Worm (Caenorhabditis elegans) whole organism, L1 larva: ENCODE measurements around the gene Y47D3B.12.
A peak's percentile ranks its signal among the peaks of the same experiment; 100 is the strongest.

Experiments used
- C16A3.4 ChIP-seq: fragments of 150-350 bp; optimal IDR thresholded peaks from 2 replicates; lab custom pipeline; 2014; ENCODE audit warnings: missing biosample characterization, missing genetic modification characterization
- F16B12.6 ChIP-seq: fragments of 150-350 bp; optimal IDR thresholded peaks from 2 replicates; lab custom pipeline; 2014; ENCODE audit warnings: missing biosample characterization, missing genetic modification characterization
- Y116A8C.19 ChIP-seq: sonication (generic microtip); optimal IDR thresholded peaks from 2 replicates; lab custom pipeline; 2016; ENCODE audit warnings: missing compliant biosample characterization, missing genetic modification characterization, borderline replicate concordance
- blmp-1 ChIP-seq: fragments of 150-350 bp; optimal IDR thresholded peaks from 2 replicates; lab custom pipeline; 2014; ENCODE audit warnings: missing biosample characterization, missing genetic modification characterization
- ceh-63 ChIP-seq: fragments of 200-800 bp; sonication (Bioruptor generic); optimal IDR thresholded peaks from 2 replicates; lab custom pipeline; 2018; ENCODE audit warnings: mild to moderate bottlenecking, missing genetic modification characterization, missing compliant biosample characterization
- ceh-8 ChIP-seq: fragments of 200-800 bp; sonication (Bioruptor generic); optimal IDR thresholded peaks from 2 replicates; lab custom pipeline; 2018; ENCODE audit warnings: mild to moderate bottlenecking, missing genetic modification characterization, moderate library complexity, missing compliant biosample characterization
- ceh-82 ChIP-seq, 3 experiments: fragments of 150-350 bp in 1 of 3; sonication (generic microtip) in 2 of 3; optimal IDR thresholded peaks; 2 replicates each; lab custom pipeline; 2014 to 2017; ENCODE audit warnings: missing biosample characterization in 3 of 3, missing genetic modification characterization in 3 of 3
- efl-1 ChIP-seq, 4 experiments: fragments of 150-350 bp; optimal IDR thresholded peaks in 3 of 4; peaks in 1 of 4; 1 replicate in 1 of 4; 2 replicates in 3 of 4; lab custom pipeline; 2014; ENCODE audit warnings: missing biosample characterization in 2 of 4, missing genetic modification characterization in 2 of 4, missing genetic modification reagents in 2 of 4
- egl-27 ChIP-seq, 2 experiments: fragments of 150-350 bp in 1 of 2; sonication (generic microtip); optimal IDR thresholded peaks; 3 replicates each; lab custom pipeline; 2017 to 2018; ENCODE audit warnings: missing biosample characterization in 2 of 2, missing genetic modification characterization in 2 of 2, missing genetic modification reagents in 2 of 2
- elt-3 ChIP-seq, 6 experiments: fragments of 150-350 bp in 1 of 6; sonication (generic microtip); optimal IDR thresholded peaks; 2 replicates each; lab custom pipeline; 2017 to 2018; ENCODE audit warnings: missing biosample characterization in 6 of 6, missing genetic modification characterization in 6 of 6, inconsistent platforms in 1 of 6
- fkh-8 ChIP-seq: sonication (generic microtip); optimal IDR thresholded peaks from 2 replicates; lab custom pipeline; 2016; ENCODE audit warnings: mild to moderate bottlenecking, missing genetic modification characterization, missing compliant biosample characterization
- grh-1 ChIP-seq: fragments of 200-800 bp; sonication (Bioruptor generic); IDR thresholded peaks from 2 replicates; pipeline ENCODE4 v1.3.6; 2022; ENCODE audit warnings: missing genetic modification reagents, missing genetic modification characterization, missing compliant biosample characterization
- irx-1 ChIP-seq: sonication (generic microtip); optimal IDR thresholded peaks from 2 replicates; lab custom pipeline; 2016; ENCODE audit warnings: missing genetic modification characterization, missing compliant biosample characterization
- isw-1 ChIP-seq: fragments of 200-800 bp; sonication (Bioruptor generic); IDR thresholded peaks from 2 replicates; pipeline ENCODE4 v1.3.6; 2022; ENCODE audit warnings: missing genetic modification characterization, missing compliant biosample characterization
- jun-1 ChIP-seq: fragments of 150-350 bp; optimal IDR thresholded peaks from 2 replicates; lab custom pipeline; 2014; ENCODE audit warnings: missing biosample characterization, missing genetic modification reagents, missing genetic modification characterization
- lin-13 ChIP-seq: fragments of 150-350 bp; optimal IDR thresholded peaks from 2 replicates; lab custom pipeline; 2014; ENCODE audit warnings: missing biosample characterization, missing genetic modification reagents, missing genetic modification characterization
- lin-15B ChIP-seq: fragments of 150-350 bp; sonication (generic microtip); optimal IDR thresholded peaks from 3 replicates; lab custom pipeline; 2014; ENCODE audit warnings: missing biosample characterization, missing genetic modification characterization
- lin-35 ChIP-seq, 2 experiments: fragments of 150-350 bp; optimal IDR thresholded peaks; 2 replicates each; lab custom pipeline; 2014; ENCODE audit warnings: missing biosample characterization in 2 of 2, missing genetic modification characterization in 2 of 2, missing genetic modification reagents in 2 of 2
- lin-39 ChIP-seq: fragments of 150-350 bp; optimal IDR thresholded peaks from 2 replicates; lab custom pipeline; 2014; ENCODE audit warnings: missing biosample characterization, missing genetic modification reagents, missing genetic modification characterization
- lir-3 ChIP-seq: sonication (generic microtip); optimal IDR thresholded peaks from 2 replicates; lab custom pipeline; 2016; ENCODE audit warnings: mild to moderate bottlenecking, missing genetic modification characterization, moderate library complexity, missing compliant biosample characterization; ENCODE audit not compliant: poor library complexity
- lsy-2 ChIP-seq, 2 experiments: fragments of 150-350 bp; optimal IDR thresholded peaks; 2 replicates each; lab custom pipeline; 2014; ENCODE audit warnings: missing biosample characterization in 2 of 2, missing genetic modification characterization in 2 of 2
- mab-9 ChIP-seq: fragments of 200-800 bp; sonication (Bioruptor generic); IDR thresholded peaks from 2 replicates; pipeline ENCODE4 v1.3.6; 2022; ENCODE audit warnings: missing genetic modification reagents, missing genetic modification characterization, missing compliant biosample characterization
- mdl-1 ChIP-seq, 2 experiments: fragments of 150-350 bp; optimal IDR thresholded peaks; 2 replicates each; lab custom pipeline; 2014 to 2017; ENCODE audit warnings: missing biosample characterization in 2 of 2, missing genetic modification characterization in 2 of 2, inconsistent platforms in 1 of 2
- mep-1 ChIP-seq: fragments of 150-350 bp; optimal IDR thresholded peaks from 2 replicates; lab custom pipeline; 2014; ENCODE audit warnings: missing biosample characterization, missing genetic modification characterization
- nhr-11 ChIP-seq: fragments of 150-350 bp; optimal IDR thresholded peaks from 2 replicates; lab custom pipeline; 2014; ENCODE audit warnings: missing biosample characterization, missing genetic modification characterization
- nhr-19 ChIP-seq: fragments of 200-800 bp; sonication (Bioruptor generic); conservative IDR thresholded peaks from 2 replicates; pipeline ENCODE4 v1.3.6; 2022; ENCODE audit warnings: missing genetic modification characterization, missing compliant biosample characterization
- nhr-20 ChIP-seq: sonication (generic microtip); optimal IDR thresholded peaks from 2 replicates; lab custom pipeline; 2016; ENCODE audit warnings: mild to moderate bottlenecking, missing genetic modification characterization, missing compliant biosample characterization
- nhr-47 ChIP-seq: sonication (generic microtip); optimal IDR thresholded peaks from 2 replicates; lab custom pipeline; 2016; ENCODE audit warnings: mild to moderate bottlenecking, missing genetic modification characterization, moderate library complexity, missing compliant biosample characterization
- nhr-76 ChIP-seq: sonication (generic microtip); optimal IDR thresholded peaks from 2 replicates; lab custom pipeline; 2017; ENCODE audit warnings: missing biosample characterization, missing genetic modification characterization
- nhr-77 ChIP-seq: fragments of 150-350 bp; optimal IDR thresholded peaks from 2 replicates; lab custom pipeline; 2014; ENCODE audit warnings: missing biosample characterization, missing genetic modification characterization
- nhr-85 ChIP-seq: sonication (generic microtip); peaks from one replicate; lab custom pipeline; 2016; ENCODE audit warnings: missing genetic modification characterization, inconsistent platforms, missing compliant biosample characterization
- nhr-90 ChIP-seq: sonication (generic microtip); optimal IDR thresholded peaks from 2 replicates; lab custom pipeline; 2016; ENCODE audit warnings: mild to moderate bottlenecking, missing genetic modification characterization, missing compliant biosample characterization; ENCODE audit not compliant: poor library complexity
- pax-3 ChIP-seq: fragments of 200-800 bp; sonication (Bioruptor generic); optimal IDR thresholded peaks from 2 replicates; lab custom pipeline; 2018; ENCODE audit warnings: mild to moderate bottlenecking, missing genetic modification characterization, moderate library complexity, missing compliant biosample characterization
- rnt-1 ChIP-seq: sonication (generic microtip); optimal IDR thresholded peaks from 2 replicates; lab custom pipeline; 2016; ENCODE audit warnings: mild to moderate bottlenecking, missing genetic modification characterization, moderate library complexity, missing compliant biosample characterization
- skn-1 ChIP-seq: fragments of 150-350 bp; optimal IDR thresholded peaks from 2 replicates; lab custom pipeline; 2014; ENCODE audit warnings: missing biosample characterization, missing genetic modification characterization
- snpc-4 ChIP-seq: fragments of 150-350 bp; optimal IDR thresholded peaks from 2 replicates; lab custom pipeline; 2014; ENCODE audit warnings: missing biosample characterization, missing genetic modification characterization
- snu-23 ChIP-seq: sonication (generic microtip); optimal IDR thresholded peaks from 2 replicates; lab custom pipeline; 2016; ENCODE audit warnings: missing genetic modification characterization, missing compliant biosample characterization
- sptf-1 ChIP-seq: fragments of 150-350 bp; optimal IDR thresholded peaks from 2 replicates; lab custom pipeline; 2014; ENCODE audit warnings: missing biosample characterization, missing genetic modification characterization
- swsn-7 ChIP-seq: sonication (generic microtip); optimal IDR thresholded peaks from 2 replicates; lab custom pipeline; 2016; ENCODE audit warnings: missing genetic modification characterization, missing compliant biosample characterization
- tbx-2 ChIP-seq: sonication (generic microtip); optimal IDR thresholded peaks from 2 replicates; lab custom pipeline; 2016; ENCODE audit warnings: missing genetic modification characterization, missing compliant biosample characterization
- unc-130 ChIP-seq: fragments of 150-350 bp; optimal IDR thresholded peaks from 2 replicates; lab custom pipeline; 2017; ENCODE audit warnings: missing biosample characterization, missing genetic modification characterization, inconsistent platforms
- unc-30 ChIP-seq: sonication (generic microtip); optimal IDR thresholded peaks from 2 replicates; lab custom pipeline; 2017; ENCODE audit warnings: missing biosample characterization, missing genetic modification characterization
- unc-86 ChIP-seq: sonication (generic microtip); optimal IDR thresholded peaks from 2 replicates; lab custom pipeline; 2016; ENCODE audit warnings: missing genetic modification characterization, missing compliant biosample characterization
- vab-15 ChIP-seq: sonication (generic microtip); optimal IDR thresholded peaks from 2 replicates; lab custom pipeline; 2017; ENCODE audit warnings: missing genotype, mild to moderate bottlenecking, missing genetic modification characterization, missing compliant biosample characterization
- zip-4 ChIP-seq: fragments of 200-800 bp; sonication (Bioruptor generic); optimal IDR thresholded peaks from 2 replicates; lab custom pipeline; 2018; ENCODE audit warnings: mild to moderate bottlenecking, missing genetic modification characterization, moderate library complexity, missing compliant biosample characterization
- ztf-4 ChIP-seq: fragments of 150-350 bp; optimal IDR thresholded peaks from 2 replicates; lab custom pipeline; 2014; ENCODE audit warnings: missing biosample characterization, missing genetic modification characterization

Gene Y47D3B.12

ce11 chrIII:11362915-11363314 lies 39.9 kb upstream of the Y47D3B.12 start:
- TF ChIP-seq C16A3.4 (tag; lab: Kevin White, UChicago) (no peak), efl-1 (optimal IDR thresholded peaks at IDR 0.05; lab: Kevin White, UChicago) (no peak), efl-1 (GFP tag; optimal IDR thresholded peaks at IDR 0.05 in 1 of 2; lab: Kevin White, UChicago) (peak in 1 of 2 experiments; percentile 37), unc-30 (no peak), Y116A8C.19 (tag; lab: Kevin White, UChicago) (no peak), lin-15B (tag; lab: Kevin White, UChicago) (no peak)

- TF ChIP-seq lin-35 (GFP tag; optimal IDR thresholded peaks at IDR 0.05; lab: Kevin White, UChicago) (no peak), ceh-8 (GFP tag; lab: Kevin White, UChicago) (no peak), elt-3 (tag; optimal IDR thresholded peaks at IDR 0.05; lab: Kevin White, UChicago) (peak in 1 of 6 experiments; percentile 1)
- TF ChIP-seq, all 84 proteins: peak for 1
These were observed 36.4 kb upstream of the Y47D3B.12 start, which contains the start of gene T28D6.3 for ce11 chrIII:11366467-11366866. T28D6.3 (plus strand) TSS chrIII:11366767.

ce11 chrIII:11371236-11371635 lies 31.6 kb upstream of the Y47D3B.12 start:
- TF ChIP-seq unc-30, result no peak
- TF ChIP-seq lin-15B (tag; lab: Kevin White, UChicago), result no peak
- TF ChIP-seq grh-1 (GFP tag; lab: Robert Waterston, UW), result no peak
- TF ChIP-seq nhr-19 (GFP tag; lab: Robert Waterston, UW), result peak; percentile 69
- peak; percentile 60 for TF ChIP-seq mep-1 (tag; lab: Kevin White, UChicago)
- TF ChIP-seq ztf-4, result no peak
- TF ChIP-seq pax-3, result peak; percentile 32
- no peak for TF ChIP-seq sptf-1 (tag; lab: Kevin White, UChicago)
- no peak for TF ChIP-seq mab-9 (GFP tag; lab: Robert Waterston, UW)
- peak; percentile 42 for TF ChIP-seq isw-1 (GFP tag; lab: Robert Waterston, UW)
- TF ChIP-seq lin-39 (tag; lab: Kevin White, UChicago), result peak; percentile 1
- peak; percentile 82 for TF ChIP-seq nhr-47
- TF ChIP-seq nhr-11 (tag; lab: Kevin White, UChicago), result no peak
- TF ChIP-seq irx-1 (tag; lab: Kevin White, UChicago), result peak; percentile 60
- no peak for TF ChIP-seq egl-27 (tag; optimal IDR thresholded peaks at IDR 0.05; lab: Kevin White, UChicago)
- TF ChIP-seq unc-130 (tag; lab: Kevin White, UChicago), result no peak
- peak; percentile 57 for TF ChIP-seq swsn-7
- no peak for TF ChIP-seq lir-3 (tag; lab: Kevin White, UChicago)
- TF ChIP-seq C16A3.4 (tag; lab: Kevin White, UChicago), result peak; percentile 73
- peak; percentile 36 for TF ChIP-seq zip-4 (GFP tag; lab: Kevin White, UChicago)
- TF ChIP-seq nhr-85 (tag; lab: Kevin White, UChicago), result peak; percentile 52
- no peak for TF ChIP-seq blmp-1 (tag; lab: Kevin White, UChicago)
- TF ChIP-seq F16B12.6 (tag; lab: Kevin White, UChicago), result peak; percentile 27
- TF ChIP-seq nhr-90 (tag; lab: Kevin White, UChicago), result peak; percentile 57
- no peak for TF ChIP-seq ceh-63 (GFP tag; lab: Kevin White, UChicago)
- no peak for TF ChIP-seq ceh-8 (GFP tag; lab: Kevin White, UChicago)
- peak; percentile 65 for TF ChIP-seq nhr-20 (tag; lab: Kevin White, UChicago)
- peak; percentile 50 for TF ChIP-seq snpc-4 (tag; lab: Kevin White, UChicago)
- TF ChIP-seq lin-13 (GFP tag; lab: Kevin White, UChicago), result peak; percentile 69
- no peak for TF ChIP-seq jun-1 (tag; lab: Kevin White, UChicago)
- TF ChIP-seq skn-1 (tag; lab: Kevin White, UChicago), result peak; percentile 33
- TF ChIP-seq fkh-8, result peak; percentile 51
- TF ChIP-seq nhr-76 (tag; lab: Kevin White, UChicago), result no peak
- TF ChIP-seq vab-15 (tag; lab: Kevin White, UChicago), result peak; percentile 55
- TF ChIP-seq unc-86 (tag; lab: Kevin White, UChicago), result peak; percentile 46
- TF ChIP-seq lin-35 (GFP tag; optimal IDR thresholded peaks at IDR 0.05; lab: Kevin White, UChicago), result peak; percentile 58 to 73
- peak; percentile 64 for TF ChIP-seq tbx-2 (tag; lab: Kevin White, UChicago)
- TF ChIP-seq lsy-2 (tag; optimal IDR thresholded peaks at IDR 0.05; lab: Kevin White, UChicago), result peak; percentile 42 to 64
- TF ChIP-seq mdl-1 (tag; optimal IDR thresholded peaks at IDR 0.05; lab: Kevin White, UChicago), result peak in 1 of 2 experiments; percentile 41
- peak; percentile 41 to 82 (median 49) for TF ChIP-seq ceh-82 (tag; optimal IDR thresholded peaks at IDR 0.05; lab: Kevin White, UChicago)
- TF ChIP-seq snu-23, result peak; percentile 78
- TF ChIP-seq elt-3 (tag; optimal IDR thresholded peaks at IDR 0.05; lab: Kevin White, UChicago), result peak in 1 of 6 experiments; percentile 10
- peak; percentile 34 for TF ChIP-seq nhr-77 (tag; lab: Kevin White, UChicago)
- TF ChIP-seq rnt-1 (tag; lab: Kevin White, UChicago), result peak; percentile 81
- TF ChIP-seq efl-1 (optimal IDR thresholded peaks at IDR 0.05; lab: Kevin White, UChicago), result peak; percentile 45 to 61
- peak; percentile 59 to 88 for TF ChIP-seq efl-1 (GFP tag; optimal IDR thresholded peaks at IDR 0.05 in 1 of 2; lab: Kevin White, UChicago)
